Worm (Caenorhabditis elegans) whole organism, young adult: ENCODE results near the gene lhpp-1.

Experiments used
- dpff-1 ChIP-seq: sonication (generic microtip); optimal IDR thresholded peaks from 2 replicates; lab custom pipeline; 2017; ENCODE audit warnings: mild to moderate bottlenecking, missing genetic modification characterization, missing compliant biosample characterization
- nhr-179 ChIP-seq: sonication (generic microtip); optimal IDR thresholded peaks from 2 replicates; lab custom pipeline; 2016; ENCODE audit warnings: mild to moderate bottlenecking, missing genetic modification characterization, missing compliant biosample characterization

DNA sequence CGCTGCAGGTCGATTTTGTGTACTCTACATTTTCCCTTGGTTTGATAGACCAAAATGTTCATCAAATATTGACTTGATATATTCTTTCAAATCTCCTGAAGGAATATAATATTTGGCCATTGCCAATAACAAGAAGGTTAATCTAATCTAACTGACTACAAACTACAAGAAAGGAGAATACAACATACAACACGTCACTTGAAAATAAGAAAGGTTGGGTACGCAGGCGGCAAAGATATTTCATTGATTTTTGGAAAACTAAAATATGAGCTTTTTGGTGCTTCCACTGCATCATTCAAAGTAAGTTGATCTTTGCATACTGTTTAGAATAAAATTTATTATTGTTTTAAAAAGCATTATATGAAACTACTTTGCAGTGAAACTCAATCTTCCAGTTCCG is 13.5 kb downstream of the lhpp-1 start, which contains the start of gene nhr-209:
- TF ChIP-seq dpff-1 (tag; lab: Kevin White, UChicago) (no peak), nhr-179 (no peak)
